Fruit fly (Drosophila melanogaster): Measurements from ENCODE around the gene CG34286.

Gene CG34286

DNA sequence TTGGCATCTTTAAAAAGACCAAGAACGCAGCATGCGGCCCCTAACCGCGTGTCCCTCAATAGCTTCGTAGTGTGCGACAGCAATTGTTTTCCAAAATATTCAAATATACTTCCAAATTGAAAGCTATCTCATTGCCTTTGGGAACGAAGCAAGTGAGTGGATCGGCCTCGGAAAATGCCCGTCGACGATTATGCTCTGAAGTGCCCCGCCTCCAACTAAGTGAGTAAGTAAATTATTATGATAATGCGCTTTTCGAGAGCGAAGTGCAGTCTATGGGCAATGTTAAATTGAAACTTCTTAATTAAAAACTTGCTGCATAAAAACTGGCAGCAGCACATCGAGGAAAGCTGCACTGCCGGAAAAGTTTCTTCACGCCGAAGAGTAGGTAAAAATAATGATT is at the start of gene CG34286:
CG34286 (minus strand) TSS at position 101 of the 400 bp plus-strand sequence.
- TF ChIP-seq pad (GFP tag; optimal IDR thresholded peaks at IDR 0.05) (no peak), Mnt (GFP tag; optimal IDR thresholded peaks at IDR 0.05) (no peak), CG1620 (GFP tag; optimal IDR thresholded peaks at IDR 0.05) (no peak), cic (GFP tag; optimal IDR thresholded peaks at IDR 0.05) (no peak), Hr96 (GFP tag; optimal IDR thresholded peaks at IDR 0.05) (no peak), CG33017 (tag; optimal IDR thresholded peaks at IDR 0.05) (no peak), Crg-1 (GFP tag; optimal IDR thresholded peaks at IDR 0.05) (no peak), CG11617 (GFP tag; optimal IDR thresholded peaks at IDR 0.05) (no peak), CG14711 (tag; optimal IDR thresholded peaks at IDR 0.05) (no peak), toe (GFP tag; optimal IDR thresholded peaks at IDR 0.05) (no peak), CG12768 (GFP tag; optimal IDR thresholded peaks at IDR 0.05) (no peak), bab1 (GFP tag; optimal IDR thresholded peaks at IDR 0.05) (no peak), cnc (optimal IDR thresholded peaks at IDR 0.05) (no peak), CG7101 (tag; optimal IDR thresholded peaks at IDR 0.05) (no peak), Clk (GFP tag; optimal IDR thresholded peaks at IDR 0.05) (no peak), ovo (GFP tag; optimal IDR thresholded peaks at IDR 0.05) (no peak)

DNA sequence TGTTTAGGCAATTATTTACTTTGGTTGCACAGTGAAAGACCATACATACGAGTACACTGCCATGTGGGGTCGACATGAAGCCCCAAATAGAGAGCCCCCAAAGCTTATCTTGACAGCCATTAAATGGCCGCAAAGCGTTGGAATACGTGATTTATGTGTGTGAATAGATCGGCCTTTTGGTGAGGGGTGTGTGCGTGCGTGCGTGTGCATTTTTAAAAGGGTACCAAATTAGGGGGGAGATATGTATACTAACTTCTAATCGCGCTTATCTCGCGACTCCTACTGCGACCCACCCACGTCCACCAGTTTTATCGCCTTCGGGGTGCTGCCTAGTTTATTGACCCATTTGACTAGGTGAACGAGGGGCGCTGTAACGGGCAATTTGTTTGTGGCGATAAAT is 27.2 kb upstream of the CG34286 start:
- TF ChIP-seq CG7101 (tag; optimal IDR thresholded peaks at IDR 0.05) (no peak), Crg-1 (GFP tag; optimal IDR thresholded peaks at IDR 0.05) (no peak), CG33017 (tag; optimal IDR thresholded peaks at IDR 0.05) (no peak), CG11617 (GFP tag; optimal IDR thresholded peaks at IDR 0.05) (no peak), ovo (GFP tag; optimal IDR thresholded peaks at IDR 0.05) (no peak), pad (GFP tag; optimal IDR thresholded peaks at IDR 0.05) (no peak), toe (GFP tag; optimal IDR thresholded peaks at IDR 0.05) (no peak), Clk (GFP tag; optimal IDR thresholded peaks at IDR 0.05) (no peak), CG5204 (GFP tag; optimal IDR thresholded peaks at IDR 0.05) (no peak), kay (GFP tag; ENCODE audit: borderline replicate concordance) (no peak), CG7045 (GFP tag; optimal IDR thresholded peaks at IDR 0.05) (no peak), cic (GFP tag; optimal IDR thresholded peaks at IDR 0.05) (no peak), cnc (optimal IDR thresholded peaks at IDR 0.05) (no peak), CG12768 (GFP tag; optimal IDR thresholded peaks at IDR 0.05) (no peak), CG14711 (tag; optimal IDR thresholded peaks at IDR 0.05) (no peak), tj (GFP tag; optimal IDR thresholded peaks at IDR 0.05) (no peak)

DNA sequence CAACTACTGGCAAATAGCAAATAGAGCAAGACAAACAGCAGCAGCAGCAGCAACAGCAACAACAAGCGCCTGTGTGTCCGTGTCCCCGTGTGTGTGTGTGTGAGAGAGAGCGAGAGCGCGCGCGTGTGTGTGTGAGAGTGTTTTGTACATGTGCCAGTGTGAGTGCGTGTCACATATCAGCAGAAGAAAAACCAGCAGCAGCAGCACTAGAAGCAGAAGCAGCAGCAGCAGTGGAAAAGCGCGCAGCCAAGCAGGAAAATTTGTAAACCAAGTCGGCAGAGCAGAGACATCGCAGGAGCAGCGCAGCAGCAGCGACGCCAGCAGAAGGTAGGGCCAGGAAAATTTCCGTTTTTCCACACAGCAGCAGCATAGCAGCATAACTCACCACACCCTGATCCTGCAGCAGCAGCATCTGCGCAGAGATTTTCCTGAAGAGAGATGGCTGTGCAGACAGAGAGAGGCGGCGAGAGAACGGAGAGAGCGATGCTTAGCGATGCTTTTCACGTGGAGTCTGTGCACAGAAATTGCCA is 15.3 kb upstream of the CG34286 start:
- TF ChIP-seq Clk (GFP tag; optimal IDR thresholded peaks at IDR 0.05): no peak
- TF ChIP-seq CG11617 (GFP tag; optimal IDR thresholded peaks at IDR 0.05): no peak
- no peak for TF ChIP-seq cnc (optimal IDR thresholded peaks at IDR 0.05)
- no peak for TF ChIP-seq Hr96 (GFP tag; optimal IDR thresholded peaks at IDR 0.05)
- TF ChIP-seq Crg-1 (GFP tag; optimal IDR thresholded peaks at IDR 0.05): no peak
- no peak for TF ChIP-seq CG7101 (tag; optimal IDR thresholded peaks at IDR 0.05)
- no peak for TF ChIP-seq CG33017 (tag; optimal IDR thresholded peaks at IDR 0.05)

DNA sequence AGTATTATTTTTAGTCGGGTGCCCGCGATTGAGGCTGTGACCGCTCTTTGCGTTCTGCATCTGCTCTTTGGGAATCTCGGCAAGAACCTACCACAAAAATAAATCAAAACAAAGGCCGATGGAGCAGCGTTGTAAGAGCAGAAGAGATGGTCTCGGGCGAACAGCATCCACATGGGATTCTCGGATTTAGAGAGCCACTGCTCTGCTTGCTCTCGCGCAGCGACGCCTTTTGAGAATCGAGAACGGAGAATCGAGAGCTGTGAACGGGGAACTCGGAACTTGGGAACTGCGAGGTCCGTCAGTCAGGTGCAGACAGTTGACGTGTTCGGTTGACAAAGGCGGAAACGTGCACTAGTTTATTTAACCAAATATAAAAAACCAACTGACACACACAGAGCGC is 14.7 kb upstream of the CG34286 start, which contains the start of gene GluClalpha:
GluClalpha (plus strand) TSS at position 301 of the 400 bp plus-strand sequence.
- TF ChIP-seq Mnt (GFP tag; optimal IDR thresholded peaks at IDR 0.05) (no peak), CG33017 (tag; optimal IDR thresholded peaks at IDR 0.05) (no peak), CG5204 (GFP tag; optimal IDR thresholded peaks at IDR 0.05) (no peak), cnc (optimal IDR thresholded peaks at IDR 0.05) (no peak)

DNA sequence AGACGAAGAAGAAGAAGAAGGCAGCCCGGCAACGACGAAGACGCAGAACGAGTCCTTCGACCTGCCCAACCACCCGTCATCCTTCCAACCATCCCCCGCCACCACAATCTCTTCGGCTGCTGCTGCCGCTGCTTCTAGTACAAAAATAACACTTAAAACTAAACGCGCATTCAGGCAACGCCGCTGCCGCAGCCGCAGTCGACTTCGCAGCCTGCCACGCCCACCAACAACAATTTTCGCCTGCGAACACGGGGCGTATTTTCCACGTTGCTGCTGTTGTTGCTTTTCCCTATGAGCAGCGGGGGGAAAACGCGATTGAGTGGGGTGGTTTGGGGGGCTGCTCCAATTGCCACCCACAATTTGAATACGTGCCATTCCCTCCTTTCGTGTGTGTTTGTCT is 12.1 kb upstream of the CG34286 start:
- TF ChIP-seq tj (GFP tag; optimal IDR thresholded peaks at IDR 0.05) (no peak), CG7045 (GFP tag; optimal IDR thresholded peaks at IDR 0.05) (no peak), CG14711 (tag; optimal IDR thresholded peaks at IDR 0.05) (no peak), bab1 (GFP tag; optimal IDR thresholded peaks at IDR 0.05) (no peak), Hr96 (GFP tag; optimal IDR thresholded peaks at IDR 0.05) (no peak), cic (GFP tag; optimal IDR thresholded peaks at IDR 0.05) (no peak), CG1620 (GFP tag; optimal IDR thresholded peaks at IDR 0.05) (no peak), kay (GFP tag; ENCODE audit: borderline replicate concordance) (no peak), CG5204 (GFP tag; optimal IDR thresholded peaks at IDR 0.05) (no peak), Clk (GFP tag; optimal IDR thresholded peaks at IDR 0.05) (no peak), cnc (optimal IDR thresholded peaks at IDR 0.05) (no peak), pad (GFP tag; optimal IDR thresholded peaks at IDR 0.05) (no peak)

DNA sequence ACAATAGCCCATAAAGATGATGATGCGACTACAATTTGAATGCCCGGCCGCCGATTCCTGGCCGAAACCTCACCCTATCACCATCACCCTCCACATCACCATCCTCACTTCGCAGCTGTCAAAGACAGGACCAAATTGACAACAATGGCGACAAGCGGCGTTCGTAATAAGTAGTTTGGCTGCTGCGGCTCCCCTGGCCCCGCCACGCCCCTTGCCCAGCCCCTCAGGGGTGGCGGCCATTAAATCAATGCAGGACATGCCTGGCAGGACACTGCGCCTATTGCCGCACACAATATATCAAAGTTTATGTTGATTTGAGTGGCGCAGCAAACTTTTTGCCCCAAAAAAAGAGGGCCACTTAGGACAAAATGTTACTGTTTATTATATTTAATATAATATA is 9.9 kb upstream of the CG34286 start:
- TF ChIP-seq pad (GFP tag; optimal IDR thresholded peaks at IDR 0.05) (no peak), kay (GFP tag; ENCODE audit: borderline replicate concordance) (no peak), CG11617 (GFP tag; optimal IDR thresholded peaks at IDR 0.05) (no peak), CG1620 (GFP tag; optimal IDR thresholded peaks at IDR 0.05) (no peak), ovo (GFP tag; optimal IDR thresholded peaks at IDR 0.05) (no peak), Clk (GFP tag; optimal IDR thresholded peaks at IDR 0.05) (no peak), CG14711 (tag; optimal IDR thresholded peaks at IDR 0.05) (no peak), toe (GFP tag; optimal IDR thresholded peaks at IDR 0.05) (no peak), CG7045 (GFP tag; optimal IDR thresholded peaks at IDR 0.05) (no peak), CG7101 (tag; optimal IDR thresholded peaks at IDR 0.05) (no peak), Mnt (GFP tag; optimal IDR thresholded peaks at IDR 0.05) (no peak), bab1 (GFP tag; optimal IDR thresholded peaks at IDR 0.05) (no peak), cic (GFP tag; optimal IDR thresholded peaks at IDR 0.05) (no peak), tj (GFP tag; optimal IDR thresholded peaks at IDR 0.05) (no peak), cnc (optimal IDR thresholded peaks at IDR 0.05) (no peak), CG12768 (GFP tag; optimal IDR thresholded peaks at IDR 0.05) (no peak), CG33017 (tag; optimal IDR thresholded peaks at IDR 0.05) (no peak)

DNA sequence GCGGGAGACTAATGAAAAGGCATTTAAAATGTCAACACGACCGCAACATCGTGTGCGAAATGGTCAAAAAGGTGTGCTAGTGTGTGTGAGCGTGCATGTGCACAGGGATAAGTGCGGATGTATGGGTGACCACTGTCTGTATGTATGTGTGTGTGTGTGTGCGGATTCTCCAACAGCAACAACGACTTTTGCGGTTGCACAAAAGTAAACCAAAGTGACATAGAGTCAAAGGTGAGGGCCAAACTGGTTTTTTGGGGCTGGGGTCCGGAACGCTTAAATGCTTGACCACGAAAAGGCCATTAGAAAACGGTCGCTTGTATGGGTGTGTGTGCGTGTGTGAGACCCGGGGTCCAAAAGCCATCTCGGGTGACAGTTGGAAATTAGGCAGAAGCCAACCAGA is 12.3 kb downstream of the CG34286 start:
- no peak for TF ChIP-seq Clk (GFP tag; optimal IDR thresholded peaks at IDR 0.05)
- no peak for TF ChIP-seq CG12768 (GFP tag; optimal IDR thresholded peaks at IDR 0.05)
- no peak for TF ChIP-seq Hr96 (GFP tag; optimal IDR thresholded peaks at IDR 0.05)
- no peak for TF ChIP-seq kay (GFP tag; ENCODE audit: borderline replicate concordance)
- TF ChIP-seq tj (GFP tag; optimal IDR thresholded peaks at IDR 0.05): no peak
- no peak for TF ChIP-seq cnc (optimal IDR thresholded peaks at IDR 0.05)
- TF ChIP-seq CG14711 (tag; optimal IDR thresholded peaks at IDR 0.05): no peak
- no peak for TF ChIP-seq toe (GFP tag; optimal IDR thresholded peaks at IDR 0.05)
- no peak for TF ChIP-seq pad (GFP tag; optimal IDR thresholded peaks at IDR 0.05)
- TF ChIP-seq CG5204 (GFP tag; optimal IDR thresholded peaks at IDR 0.05): no peak
- no peak for TF ChIP-seq cic (GFP tag; optimal IDR thresholded peaks at IDR 0.05)
- TF ChIP-seq ovo (GFP tag; optimal IDR thresholded peaks at IDR 0.05): no peak
- no peak for TF ChIP-seq bab1 (GFP tag; optimal IDR thresholded peaks at IDR 0.05)
- no peak for TF ChIP-seq CG7101 (tag; optimal IDR thresholded peaks at IDR 0.05)
- no peak for TF ChIP-seq CG7045 (GFP tag; optimal IDR thresholded peaks at IDR 0.05)
- TF ChIP-seq CG33017 (tag; optimal IDR thresholded peaks at IDR 0.05): no peak
- TF ChIP-seq CG11617 (GFP tag; optimal IDR thresholded peaks at IDR 0.05): no peak
